Fruit fly (Drosophila melanogaster) whole organism, embryonic: Measurements from ENCODE around the gene bark.

Experiments used
- BEAF-32 ChIP-seq: fragments of 200-800 bp; sonication (Bioruptor generic); optimal IDR thresholded peaks from 3 replicates; lab custom pipeline; 2017; ENCODE audit warnings: missing biosample characterization, missing genetic modification characterization, mild to moderate bottlenecking, moderate library complexity, missing genetic modification reagents
- CG10147 ChIP-seq: fragments of 200-800 bp; sonication (Bioruptor generic); optimal IDR thresholded peaks from 2 replicates; lab custom pipeline; 2019; ENCODE audit warnings: missing biosample characterization, mild to moderate bottlenecking, missing genetic modification characterization, moderate library complexity
- CG11093 ChIP-seq: fragments of 200-800 bp; sonication (Bioruptor generic); IDR thresholded peaks from 3 replicates; pipeline ENCODE4 v1.3.6; 2022; ENCODE audit warnings: missing biosample characterization, missing genetic modification characterization
- CG12236 ChIP-seq: fragments of 200-800 bp; sonication (Bioruptor generic); optimal IDR thresholded peaks from 2 replicates; lab custom pipeline; 2016; ENCODE audit warnings: missing biosample characterization, missing genetic modification characterization
- CG14710 ChIP-seq: fragments of 200-800 bp; sonication (Bioruptor generic); optimal IDR thresholded peaks from 3 replicates; lab custom pipeline; 2019; ENCODE audit warnings: missing biosample characterization, mild to moderate bottlenecking, missing genetic modification characterization, moderate library complexity
- CG15514 ChIP-seq: fragments of 200-800 bp; sonication (Bioruptor generic); optimal IDR thresholded peaks from 3 replicates; lab custom pipeline; 2017; ENCODE audit warnings: missing biosample characterization, missing genetic modification characterization, mild to moderate bottlenecking, moderate library complexity, missing genetic modification reagents
- CG1603 ChIP-seq: fragments of 200-800 bp; sonication (Bioruptor generic); optimal IDR thresholded peaks from 2 replicates; lab custom pipeline; 2019; ENCODE audit warnings: missing biosample characterization, mild to moderate bottlenecking, missing genetic modification characterization, moderate library complexity
- CG16779 ChIP-seq: fragments of 200-800 bp; sonication (Bioruptor generic); IDR thresholded peaks from 2 replicates; pipeline ENCODE4 v1.3.6; 2022; ENCODE audit warnings: missing biosample characterization, missing genetic modification characterization
- CG17802 ChIP-seq: fragments of 200-800 bp; sonication (Bioruptor generic); optimal IDR thresholded peaks from 2 replicates; lab custom pipeline; 2018; ENCODE audit warnings: missing biosample characterization, mild to moderate bottlenecking, missing genetic modification characterization, moderate library complexity
- CG17829 ChIP-seq: fragments of 200-800 bp; optimal IDR thresholded peaks from 2 replicates; lab custom pipeline; 2019; ENCODE audit warnings: missing biosample characterization, mild to moderate bottlenecking, missing genetic modification characterization, moderate library complexity
- CG2120 ChIP-seq: fragments of 200-800 bp; sonication (Bioruptor generic); optimal IDR thresholded peaks from 3 replicates; lab custom pipeline; 2016; ENCODE audit warnings: missing biosample characterization, missing genetic modification characterization
- CG2202 ChIP-seq: fragments of 200-800 bp; sonication (Bioruptor generic); optimal IDR thresholded peaks from 2 replicates; lab custom pipeline; 2018; ENCODE audit warnings: missing biosample characterization, mild to moderate bottlenecking, missing genetic modification characterization
- CG31388 ChIP-seq: fragments of 200-800 bp; sonication (Bioruptor generic); optimal IDR thresholded peaks from 2 replicates; lab custom pipeline; 2016; ENCODE audit warnings: missing biosample characterization, missing genetic modification characterization
- CG32767 ChIP-seq: fragments of 200-800 bp; sonication (Bioruptor generic); IDR thresholded peaks from 2 replicates; pipeline ENCODE4 v1.3.6; 2022; ENCODE audit warnings: missing biosample characterization, missing genetic modification characterization
- CG3407 ChIP-seq: fragments of 200-800 bp; sonication (Bioruptor generic); optimal IDR thresholded peaks from 2 replicates; lab custom pipeline; 2018; ENCODE audit warnings: missing biosample characterization, mild to moderate bottlenecking, missing genetic modification characterization
- CG4404 ChIP-seq: fragments of 200-800 bp; sonication (Bioruptor generic); IDR thresholded peaks from 2 replicates; pipeline ENCODE4 v1.3.6; 2022; ENCODE audit warnings: missing biosample characterization, missing genetic modification characterization
- CG4854 ChIP-seq: fragments of 200-800 bp; sonication (Bioruptor generic); optimal IDR thresholded peaks from 2 replicates; lab custom pipeline; 2016; ENCODE audit warnings: missing biosample characterization, missing genetic modification characterization, inconsistent platforms
- CG6689 ChIP-seq: fragments of 200-800 bp; sonication (Bioruptor generic); IDR thresholded peaks from 2 replicates; pipeline ENCODE4 v1.3.6; 2022; ENCODE audit warnings: missing biosample characterization, missing genetic modification characterization
- CG7745 ChIP-seq: fragments of 200-800 bp; sonication (Bioruptor generic); optimal IDR thresholded peaks from 2 replicates; lab custom pipeline; 2018; ENCODE audit warnings: missing biosample characterization, mild to moderate bottlenecking, missing genetic modification characterization, moderate library complexity
- CG7839 ChIP-seq: fragments of 200-800 bp; sonication (Bioruptor generic); optimal IDR thresholded peaks from 3 replicates; lab custom pipeline; 2018; ENCODE audit warnings: missing biosample characterization, mild to moderate bottlenecking, missing genetic modification characterization, moderate library complexity
- CG8281 ChIP-seq: fragments of 200-800 bp; sonication (Bioruptor generic); optimal IDR thresholded peaks from 2 replicates; lab custom pipeline; 2018; ENCODE audit warnings: missing biosample characterization, mild to moderate bottlenecking, missing genetic modification characterization, moderate library complexity
- CG8478 ChIP-seq: fragments of >200 bp; optimal IDR thresholded peaks from 2 replicates; lab custom pipeline; 2018
- CG9727 ChIP-seq: fragments of 200-800 bp; sonication (Bioruptor generic); optimal IDR thresholded peaks from 3 replicates; lab custom pipeline; 2017; ENCODE audit warnings: missing biosample characterization, mild to moderate bottlenecking, missing genetic modification characterization
- CG9797 ChIP-seq: fragments of 200-800 bp; sonication (Bioruptor generic); optimal IDR thresholded peaks from 3 replicates; lab custom pipeline; 2018; ENCODE audit warnings: missing biosample characterization, mild to moderate bottlenecking, missing genetic modification characterization
- Fer3 ChIP-seq: fragments of 200-800 bp; sonication (Bioruptor generic); optimal IDR thresholded peaks from 2 replicates; lab custom pipeline; 2018; ENCODE audit warnings: missing biosample characterization, mild to moderate bottlenecking, missing genetic modification characterization, moderate library complexity
- HHEX ChIP-seq: fragments of 200-800 bp; sonication (Bioruptor generic); optimal IDR thresholded peaks from 3 replicates; lab custom pipeline; 2017; ENCODE audit warnings: missing biosample characterization, mild to moderate bottlenecking, missing genetic modification characterization, missing genetic modification reagents
- HmgD ChIP-seq: fragments of 200-800 bp; sonication (Bioruptor generic); optimal IDR thresholded peaks from 3 replicates; lab custom pipeline; 2016; ENCODE audit warnings: missing biosample characterization, missing genetic modification characterization
- Hsf ChIP-seq: fragments of 200-800 bp; sonication (Bioruptor generic); optimal IDR thresholded peaks from 3 replicates; lab custom pipeline; 2016; ENCODE audit warnings: missing biosample characterization, missing genetic modification characterization
- Med ChIP-seq: fragments of 200-800 bp; sonication (Bioruptor generic); peaks from one replicate; lab custom pipeline; 2016; ENCODE audit warnings: missing biosample characterization, missing genetic modification characterization, mild to moderate bottlenecking, inconsistent platforms, moderate library complexity
- Mrtf ChIP-seq: fragments of 200-800 bp; sonication (Bioruptor generic); IDR thresholded peaks from 3 replicates; pipeline ENCODE4 v1.3.6; 2022; ENCODE audit warnings: missing biosample characterization, missing genetic modification characterization
- Oli ChIP-seq: fragments of 200-800 bp; sonication (Bioruptor generic); optimal IDR thresholded peaks from 2 replicates; lab custom pipeline; 2018; ENCODE audit warnings: missing biosample characterization, mild to moderate bottlenecking, missing genetic modification characterization, moderate library complexity
- Rfx ChIP-seq: fragments of 200-800 bp; sonication (Bioruptor generic); IDR thresholded peaks from 2 replicates; pipeline ENCODE4 v1.3.6; 2022; ENCODE audit warnings: missing biosample characterization, missing genetic modification characterization
- Side ChIP-seq: fragments of 200-800 bp; sonication (Bioruptor generic); optimal IDR thresholded peaks from 2 replicates; lab custom pipeline; 2016; ENCODE audit warnings: missing biosample characterization, missing genetic modification characterization
- Trl ChIP-seq, 3 experiments: fragments of >200 bp in 2 of 3; fragments of 200-800 bp in 1 of 3; sonication (Bioruptor generic) in 1 of 3; optimal IDR thresholded peaks; 2 replicates in 1 of 3; 3 replicates in 2 of 3; lab custom pipeline; 2016 to 2017; ENCODE audit warnings: missing biosample characterization in 1 of 3, missing genetic modification characterization in 1 of 3
- ash1 ChIP-seq: fragments of 200-800 bp; sonication (Bioruptor generic); optimal IDR thresholded peaks from 2 replicates; lab custom pipeline; 2018; ENCODE audit warnings: missing biosample characterization, mild to moderate bottlenecking, missing genetic modification characterization
- bbx ChIP-seq: fragments of 200-800 bp; sonication (Bioruptor generic); IDR thresholded peaks from 2 replicates; pipeline ENCODE4 v1.3.6; 2022; ENCODE audit warnings: missing biosample characterization, missing genetic modification characterization; ENCODE audit not compliant: partially characterized antibody
- chm ChIP-seq: fragments of 200-800 bp; sonication (Bioruptor generic); IDR thresholded peaks from 2 replicates; pipeline ENCODE4 v1.3.6; 2022; ENCODE audit warnings: missing biosample characterization, missing genetic modification characterization
- corto ChIP-seq: fragments of 200-800 bp; sonication (Bioruptor generic); optimal IDR thresholded peaks from 2 replicates; lab custom pipeline; 2016; ENCODE audit warnings: missing biosample characterization, mild to moderate bottlenecking, missing genetic modification characterization, moderate library complexity
- crc ChIP-seq: fragments of 200-800 bp; sonication (Bioruptor generic); optimal IDR thresholded peaks from 2 replicates; lab custom pipeline; 2016; ENCODE audit warnings: missing biosample characterization, missing genetic modification characterization
- dimm ChIP-seq: fragments of 200-800 bp; sonication (Bioruptor generic); IDR thresholded peaks from 2 replicates; pipeline ENCODE4 v1.3.6; 2022; ENCODE audit warnings: missing biosample characterization, missing genetic modification characterization
- dmrt99B ChIP-seq: fragments of 200-800 bp; sonication (Bioruptor generic); optimal IDR thresholded peaks from 2 replicates; lab custom pipeline; 2018; ENCODE audit warnings: missing biosample characterization, mild to moderate bottlenecking, missing genetic modification characterization, moderate library complexity
- ewg ChIP-seq: fragments of 200-800 bp; sonication (Bioruptor generic); optimal IDR thresholded peaks from 3 replicates; lab custom pipeline; 2017; ENCODE audit warnings: mild to moderate bottlenecking, missing biosample characterization, missing genetic modification reagents, missing genetic modification characterization
- hkb ChIP-seq, 2 experiments: fragments of 200-800 bp in 1 of 2; fragments of >200 bp in 1 of 2; sonication (Bioruptor generic) in 1 of 2; IDR thresholded peaks in 1 of 2; optimal IDR thresholded peaks in 1 of 2; 2 replicates each; pipeline versions ENCODE4 v1.3.6 to Lab custom; 2017 to 2022; ENCODE audit warnings: missing biosample characterization in 1 of 2, missing genetic modification characterization in 1 of 2
- hth ChIP-seq: fragments of >200 bp; optimal IDR thresholded peaks from 2 replicates; lab custom pipeline; 2017; ENCODE audit warnings: inconsistent platforms
- maf-S ChIP-seq: fragments of 200-800 bp; sonication (Bioruptor generic); optimal IDR thresholded peaks from 2 replicates; lab custom pipeline; 2016; ENCODE audit warnings: missing biosample characterization, missing genetic modification characterization
- pb ChIP-seq: fragments of 200-800 bp; sonication (Bioruptor generic); optimal IDR thresholded peaks from 3 replicates; lab custom pipeline; 2016; ENCODE audit warnings: missing biosample characterization, missing genetic modification characterization
- pros ChIP-seq: fragments of 200-800 bp; sonication (Bioruptor generic); optimal IDR thresholded peaks from 3 replicates; lab custom pipeline; 2019; ENCODE audit warnings: missing biosample characterization, mild to moderate bottlenecking, missing genetic modification characterization, moderate library complexity
- sqz ChIP-seq: fragments of 200-800 bp; sonication (Bioruptor generic); optimal IDR thresholded peaks from 3 replicates; lab custom pipeline; 2018; ENCODE audit warnings: missing biosample characterization, mild to moderate bottlenecking, missing genetic modification characterization
- ttk ChIP-seq: fragments of 200-800 bp; sonication (Bioruptor generic); IDR thresholded peaks from 2 replicates; pipeline ENCODE4 v2.1.2; 2022; ENCODE audit warnings: missing biosample characterization, missing genetic modification characterization
- wor ChIP-seq: fragments of 200-800 bp; sonication (Bioruptor generic); IDR thresholded peaks from 2 replicates; pipeline ENCODE4 v1.3.6; 2022; ENCODE audit warnings: missing biosample characterization, missing genetic modification characterization

The bark gene

dm6 chr2L:3840975-3841374, 54.0 kb downstream of the bark start (continued):
- TF ChIP-seq crc (no peak), HHEX (no peak), CG4404 (GFP tag; lab: Robert Waterston, UW) (no peak), chm (GFP tag; lab: Robert Waterston, UW) (no peak), Hsf (GFP tag; lab: Kevin White, UChicago) (peak; percentile 32), bbx (GFP tag; lab: Robert Waterston, UW) (no peak), Fer3 (tag; lab: Kevin White, UChicago) (no peak), CG6689 (GFP tag; lab: Robert Waterston, UW) (peak; percentile 45; the same call in 1 of the 2 replicates), ewg (no peak), maf-S (no peak), Med (peak; percentile 67), Rfx (GFP tag; lab: Robert Waterston, UW) (no peak), CG4854 (GFP tag; lab: Kevin White, UChicago) (no peak), CG12236 (GFP tag; lab: Kevin White, UChicago) (no peak), CG2120 (GFP tag; lab: Kevin White, UChicago) (no peak), CG2202 (tag; lab: Kevin White, UChicago) (peak; percentile 27), CG9797 (no peak), sqz (GFP tag; lab: Kevin White, UChicago) (no peak), CG8281 (tag; lab: Kevin White, UChicago) (no peak), corto (GFP tag; lab: Kevin White, UChicago) (no peak), Oli (peak; percentile 52), BEAF-32 (GFP tag; lab: Kevin White, UChicago) (no peak), CG10147 (no peak), CG15514 (no peak), CG32767 (GFP tag; lab: Robert Waterston, UW) (0 out of 2 replicates have a peak, but pooled peaks have one; percentile 20), CG1603 (tag; lab: Kevin White, UChicago) (peak; percentile 72), CG8478 (no peak), wor (GFP tag; lab: Robert Waterston, UW) (0 out of 2 replicates have a peak, but pooled peaks have one; percentile 30), pros (GFP tag; lab: Kevin White, UChicago) (no peak), CG3407 (GFP tag; lab: Kevin White, UChicago) (peak; percentile 24), CG9727 (GFP tag; lab: Kevin White, UChicago) (peak; percentile 55), ttk (0 out of 2 replicates have a peak, but pooled peaks have one; percentile 17), hkb (optimal IDR thresholded peaks at IDR 0.05; lab: Kevin White, UChicago) (no peak), hkb (GFP tag; IDR thresholded peaks at IDR 0.05; lab: Robert Waterston, UW) (peak; percentile 32; the same call in 1 of the 2 replicates), CG17829 (peak; percentile 45), CG7839 (tag; lab: Kevin White, UChicago) (peak; percentile 42), hth (lab: Kevin White, UChicago) (no peak), dmrt99B (tag; lab: Kevin White, UChicago) (peak; percentile 47), Trl (optimal IDR thresholded peaks at IDR 0.05; lab: Kevin White, UChicago) (no peak), Trl (GFP tag; optimal IDR thresholded peaks at IDR 0.05; lab: Kevin White, UChicago) (peak; percentile 14), dimm (GFP tag; lab: Robert Waterston, UW) (no peak), CG17802 (tag; lab: Kevin White, UChicago) (peak; percentile 15), Mrtf (GFP tag; lab: Robert Waterston, UW) (no peak), CG31388 (GFP tag; lab: Kevin White, UChicago) (no peak), pb (GFP tag; lab: Kevin White, UChicago) (no peak), CG14710 (tag; lab: Kevin White, UChicago) (peak; percentile 45), CG16779 (GFP tag; lab: Robert Waterston, UW) (no peak), CG7745 (tag; lab: Kevin White, UChicago) (no peak), CG11093 (GFP tag; lab: Robert Waterston, UW) (no peak), ash1 (GFP tag; lab: Kevin White, UChicago) (no peak), HmgD (GFP tag; lab: Kevin White, UChicago) (no peak), Side (no peak)
